Worm (Caenorhabditis elegans) whole organism, L4/young adult: ENCODE results near the gene ssna-1.

Source experiments
- W03F9.2 ChIP-seq: fragments of 150-350 bp; optimal IDR thresholded peaks from 2 replicates; lab custom pipeline; 2014; ENCODE audit warnings: missing biosample characterization, missing genetic modification characterization
- dao-5 ChIP-seq: sonication (generic microtip); optimal IDR thresholded peaks from 2 replicates; lab custom pipeline; 2016; ENCODE audit warnings: missing genotype, missing genetic modification characterization, moderate library complexity, missing compliant biosample characterization
- him-1 ChIP-seq: sonication (generic microtip); optimal IDR thresholded peaks from 2 replicates; lab custom pipeline; 2016; ENCODE audit warnings: missing genotype, missing genetic modification reagents, missing genetic modification characterization, missing compliant biosample characterization

The ssna-1 gene

DNA sequence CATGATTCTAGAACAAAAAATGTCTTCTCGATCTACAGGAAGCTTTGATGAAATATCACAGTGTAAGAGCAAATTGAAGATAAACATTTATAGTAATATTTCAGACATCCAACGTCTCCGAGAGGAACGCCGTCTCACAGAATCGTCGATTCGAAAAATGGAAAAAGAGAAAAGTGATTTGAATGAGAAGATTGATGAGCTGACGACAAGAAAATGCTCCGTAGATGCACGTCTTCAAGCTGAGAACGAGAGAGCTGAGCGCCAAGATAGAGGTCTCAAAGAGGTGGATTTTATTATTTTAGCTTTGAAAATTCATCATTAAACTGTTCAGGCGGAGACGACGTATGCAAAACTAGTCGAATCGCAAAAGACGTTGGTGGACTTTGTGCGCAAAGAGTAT lies at the start of gene ssna-1:
TSS of gene ssna-1 (plus strand) at position 12 of the 400 bp plus-strand sequence.
- no peak for TF ChIP-seq him-1
- no peak for TF ChIP-seq dao-5 (tag; lab: Kevin White, UChicago)
- no peak for TF ChIP-seq W03F9.2 (tag; lab: Kevin White, UChicago)

DNA sequence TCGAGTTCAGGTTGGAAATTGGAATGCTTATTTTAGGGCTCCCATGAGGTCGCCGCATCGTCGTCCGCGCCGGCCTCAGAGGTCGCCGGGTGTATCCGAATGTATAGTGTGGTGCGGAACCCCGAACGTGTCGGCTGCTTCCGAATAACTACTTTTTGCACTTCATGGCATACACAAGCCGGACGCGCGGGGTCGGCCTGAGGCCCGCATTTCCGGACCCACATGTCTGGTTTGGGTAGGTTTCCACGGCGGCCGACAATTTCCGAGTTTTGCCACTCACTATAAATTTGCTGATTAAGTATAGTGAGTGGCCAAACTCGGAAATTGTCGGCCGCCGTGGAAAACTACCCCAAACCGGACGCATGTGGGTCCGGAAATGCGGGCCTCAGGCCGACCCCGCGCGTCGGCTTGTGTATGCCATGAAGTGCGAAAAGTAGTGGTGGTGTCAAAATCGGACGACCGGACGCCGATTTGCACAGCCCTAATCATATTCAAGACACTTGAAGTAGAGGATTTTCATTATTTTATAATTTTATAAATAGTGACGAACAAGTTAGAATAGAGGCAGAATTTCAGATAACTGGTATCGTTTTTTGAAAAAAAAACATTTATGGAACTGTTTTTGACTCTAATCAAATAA lies 49.6 kb upstream of the ssna-1 start:
- TF ChIP-seq him-1 (no peak), dao-5 (tag; lab: Kevin White, UChicago) (no peak), W03F9.2 (tag; lab: Kevin White, UChicago) (no peak)

DNA sequence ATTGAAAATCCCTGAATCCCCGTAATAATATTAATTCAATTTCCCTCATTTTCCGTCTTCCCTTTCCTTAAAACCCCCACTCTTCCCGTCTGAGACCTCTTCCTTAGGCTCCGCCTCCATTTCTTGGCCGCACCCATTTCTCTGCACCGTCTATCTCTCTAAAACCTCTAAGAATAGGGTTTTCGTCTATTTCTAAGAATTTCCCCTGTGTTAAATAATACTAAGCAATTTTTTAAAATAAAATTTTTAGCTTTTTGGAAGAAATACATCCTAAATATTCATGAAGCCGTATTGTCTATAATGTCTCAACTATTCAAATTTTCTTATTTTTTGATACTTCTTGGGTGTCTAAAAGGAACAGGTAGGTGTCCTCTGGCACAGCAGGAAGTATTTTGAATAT lies 48.4 kb upstream of the ssna-1 start, which contains the start of gene cdh-8:
TSS of gene cdh-8 (plus strand) at position 301 of the 400 bp plus-strand sequence.
- TF ChIP-seq dao-5 (tag; lab: Kevin White, UChicago): no peak
- TF ChIP-seq him-1: no peak
- TF ChIP-seq W03F9.2 (tag; lab: Kevin White, UChicago): no peak

DNA sequence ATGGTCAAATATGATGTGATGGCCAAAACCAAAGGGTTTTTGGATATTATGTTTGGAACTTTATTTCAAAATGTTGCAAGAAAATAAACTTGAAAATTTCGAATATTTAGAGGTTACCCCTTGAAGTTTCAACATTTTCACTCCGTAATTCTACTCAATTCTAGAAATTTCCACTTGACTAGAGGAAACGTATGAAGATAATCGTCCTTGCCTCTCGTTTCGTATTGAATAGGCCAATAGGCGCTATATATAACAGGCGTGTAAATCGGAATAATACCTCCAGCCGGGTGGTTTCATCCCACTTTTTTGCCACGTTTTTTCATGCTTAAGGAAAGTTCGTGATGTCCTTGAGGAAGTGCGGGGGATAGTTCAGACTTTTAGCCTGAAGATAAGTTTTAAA lies 44.6 kb upstream of the ssna-1 start:
- TF ChIP-seq W03F9.2 (tag; lab: Kevin White, UChicago) (no peak), dao-5 (tag; lab: Kevin White, UChicago) (no peak), him-1 (no peak)

DNA sequence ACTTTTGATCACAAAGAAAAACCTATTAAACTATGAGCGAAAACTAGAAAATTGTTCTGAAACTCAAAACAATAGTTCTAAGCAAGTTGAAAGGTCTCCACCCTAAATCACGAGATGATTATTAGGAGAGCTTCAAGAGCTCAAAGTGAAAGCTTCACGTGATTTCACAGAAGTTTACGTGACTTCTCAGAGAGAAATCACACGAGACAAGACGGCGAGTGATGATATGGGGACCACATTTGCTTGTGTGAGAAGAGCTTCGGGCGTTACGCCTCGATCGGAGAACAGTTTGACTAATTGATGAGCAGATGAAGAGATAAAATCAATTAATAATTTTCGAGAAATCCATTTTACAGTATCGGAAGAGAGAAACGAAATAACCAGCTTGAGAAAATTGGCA lies 22.9 kb upstream of the ssna-1 start:
- TF ChIP-seq W03F9.2 (tag; lab: Kevin White, UChicago) (no peak), him-1 (no peak), dao-5 (tag; lab: Kevin White, UChicago) (no peak)

DNA sequence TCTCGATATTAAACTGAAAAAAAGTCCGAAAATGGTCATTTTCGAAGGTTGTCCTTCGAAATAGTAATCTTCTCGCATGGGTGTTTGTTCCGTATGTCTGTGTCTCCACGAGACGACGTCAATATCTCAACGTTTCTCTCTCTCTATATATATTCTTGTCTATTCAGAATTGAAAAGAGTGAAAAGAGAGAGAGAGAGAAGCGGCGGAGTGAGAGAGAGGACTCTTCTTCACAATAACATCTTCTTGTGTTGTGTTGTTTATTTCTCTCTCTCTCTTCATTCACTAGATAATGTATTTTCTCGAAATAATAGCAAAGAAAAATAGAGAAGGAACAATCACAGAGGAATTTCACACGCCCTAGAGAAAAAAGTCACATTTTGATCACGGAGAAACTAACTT lies 21.5 kb upstream of the ssna-1 start:
- TF ChIP-seq him-1 (no peak), dao-5 (tag; lab: Kevin White, UChicago) (no peak), W03F9.2 (tag; lab: Kevin White, UChicago) (no peak)

DNA sequence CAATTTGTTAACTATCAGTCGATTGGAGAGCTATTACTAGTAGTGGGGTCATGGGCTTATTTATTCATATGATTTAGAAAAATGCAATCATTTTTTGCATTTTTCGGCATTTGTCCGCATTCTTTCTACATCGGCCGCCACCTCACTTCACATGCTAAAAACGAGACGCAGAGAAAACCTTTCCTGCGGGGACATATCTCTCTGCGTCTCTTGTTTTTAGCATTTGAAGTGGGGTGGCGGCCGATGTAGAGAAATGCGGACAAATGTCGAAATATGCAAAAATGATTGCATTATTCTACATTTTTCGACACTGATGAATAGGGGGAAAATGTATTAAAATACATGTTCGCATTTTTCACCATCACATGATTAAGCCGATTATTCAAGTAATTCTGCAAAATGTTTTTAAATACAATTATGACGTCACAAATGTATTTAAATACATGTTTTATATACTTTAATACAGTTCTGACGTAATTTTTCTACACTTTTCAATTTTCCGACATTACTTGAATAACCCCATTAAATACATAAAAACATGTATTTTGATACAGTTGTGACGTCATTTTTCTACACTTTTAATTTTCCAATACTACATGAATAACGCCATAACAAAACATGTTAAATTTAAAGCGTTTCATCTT lies 15.6 kb upstream of the ssna-1 start:
- TF ChIP-seq dao-5 (tag; lab: Kevin White, UChicago) (no peak), him-1 (no peak), W03F9.2 (tag; lab: Kevin White, UChicago) (no peak)

DNA sequence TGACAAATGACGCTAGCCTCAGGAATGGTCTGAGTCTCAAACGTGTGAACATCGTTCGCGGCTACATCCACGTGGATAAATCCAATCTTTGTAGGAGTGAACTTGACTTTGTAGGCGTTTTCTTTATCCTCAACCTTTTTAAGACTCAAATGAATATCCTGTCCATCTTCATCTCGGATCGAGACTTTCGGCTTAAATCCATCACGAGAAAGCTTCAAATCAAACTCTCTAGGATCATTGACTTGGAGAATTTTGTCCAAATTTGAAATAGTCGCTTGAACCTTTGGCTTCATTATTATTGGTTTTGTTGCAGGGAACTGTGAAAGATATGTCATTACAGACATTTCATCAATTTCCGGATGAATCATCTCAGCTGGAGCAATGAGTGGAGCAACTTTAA lies 13.9 kb upstream of the ssna-1 start:
- TF ChIP-seq W03F9.2 (tag; lab: Kevin White, UChicago): no peak
- no peak for TF ChIP-seq dao-5 (tag; lab: Kevin White, UChicago)
- TF ChIP-seq him-1: no peak

DNA sequence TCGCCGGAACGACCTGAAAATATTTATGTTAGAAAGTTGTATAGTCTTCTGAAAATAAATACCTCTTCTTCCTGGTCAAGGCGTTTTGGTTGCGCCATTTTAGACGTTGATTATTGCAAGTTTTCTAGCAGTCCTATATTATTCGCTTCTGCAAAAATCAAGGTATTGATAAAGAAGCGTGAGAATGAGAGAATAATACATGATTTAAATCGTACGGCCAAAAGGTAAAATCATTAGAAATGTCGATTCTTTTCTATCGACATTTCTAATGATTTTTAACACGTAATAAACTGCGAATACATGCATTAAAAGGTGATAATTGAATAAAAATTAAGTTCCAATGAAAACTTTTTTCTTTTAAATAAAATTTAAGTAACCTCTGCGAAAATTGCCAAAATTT lies 12.0 kb upstream of the ssna-1 start, which contains the start of gene fln-1:
TSS of gene fln-1 (minus strand) at position 101 of the 400 bp plus-strand sequence.
- TF ChIP-seq W03F9.2 (tag; lab: Kevin White, UChicago): no peak

DNA sequence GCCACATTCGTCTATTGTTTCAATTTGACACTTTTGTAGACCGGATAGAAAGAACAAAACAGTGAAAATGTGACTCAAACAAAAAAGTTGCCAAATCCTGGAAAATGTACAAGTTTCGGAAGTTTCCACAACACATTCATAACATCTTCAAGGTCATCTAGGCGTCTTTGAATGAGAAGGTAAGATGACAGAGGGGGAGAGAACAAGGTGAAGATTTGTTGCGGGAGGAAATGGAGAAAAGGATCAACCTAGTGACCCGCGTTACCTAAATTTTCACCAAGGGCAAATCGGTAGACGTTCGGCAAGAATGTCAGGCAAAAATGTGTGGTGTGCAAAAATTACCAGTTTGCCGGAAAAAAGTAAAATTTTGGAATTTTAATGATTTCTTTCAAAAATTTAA lies 10.1 kb upstream of the ssna-1 start:
- TF ChIP-seq dao-5 (tag; lab: Kevin White, UChicago): no peak
- TF ChIP-seq W03F9.2 (tag; lab: Kevin White, UChicago): no peak
- no peak for TF ChIP-seq him-1

DNA sequence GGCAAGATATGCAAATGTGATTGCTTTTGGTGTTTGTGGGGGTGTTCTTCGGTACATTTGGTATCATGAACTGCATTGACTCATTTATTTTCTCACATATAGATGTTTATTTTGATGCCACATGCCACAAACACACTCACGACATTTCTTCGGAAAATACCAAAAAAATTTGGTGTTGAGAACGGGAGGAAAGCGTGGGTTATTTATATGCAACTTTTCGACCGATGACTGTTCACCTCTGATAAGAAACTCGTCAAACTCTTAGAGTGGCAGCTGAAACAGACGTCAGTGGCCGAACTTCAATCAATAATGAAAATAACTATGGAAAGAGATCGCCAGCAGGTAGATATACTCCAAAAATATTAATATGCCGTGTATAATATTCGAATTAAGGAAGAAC lies 9.5 kb upstream of the ssna-1 start:
- no peak for TF ChIP-seq dao-5 (tag; lab: Kevin White, UChicago)
- TF ChIP-seq him-1: no peak
- no peak for TF ChIP-seq W03F9.2 (tag; lab: Kevin White, UChicago)

DNA sequence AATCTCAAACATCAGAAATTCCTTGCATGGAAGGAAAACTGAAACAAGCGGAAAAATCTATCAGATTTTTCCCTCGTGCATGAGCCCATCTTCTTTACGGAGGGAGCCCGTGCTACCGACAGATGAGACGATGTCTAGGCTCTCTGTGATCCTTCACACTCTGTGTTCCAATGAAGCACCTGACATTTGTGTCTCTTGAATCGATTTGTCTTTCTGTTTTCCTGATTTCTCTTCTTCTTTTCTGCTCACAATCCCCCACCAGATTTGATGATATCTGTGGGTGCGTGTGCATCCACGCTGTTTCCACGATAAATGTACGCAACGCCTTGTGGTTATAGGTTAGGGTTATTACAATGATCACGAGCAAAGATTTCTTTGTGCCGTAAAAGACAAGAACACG lies 9.0 kb upstream of the ssna-1 start:
- TF ChIP-seq dao-5 (tag; lab: Kevin White, UChicago) (no peak), W03F9.2 (tag; lab: Kevin White, UChicago) (no peak), him-1 (no peak)

DNA sequence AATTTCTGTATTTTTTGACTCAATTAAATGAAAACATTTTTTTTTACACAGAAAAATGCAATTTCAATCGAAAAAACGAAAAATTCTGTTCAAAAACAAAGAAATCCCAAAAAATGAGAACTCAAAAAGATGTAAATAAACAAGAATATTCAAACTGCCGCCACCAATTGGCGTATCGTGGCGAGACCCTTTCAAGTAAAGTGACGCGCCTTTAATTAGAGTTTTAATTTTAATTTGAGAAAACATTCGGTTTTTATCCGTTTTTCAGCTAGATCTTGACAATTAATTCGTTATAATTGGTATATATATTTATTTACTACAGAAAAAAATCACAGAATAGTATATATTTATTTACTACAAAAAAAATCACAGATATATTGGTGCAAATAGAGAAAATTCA lies 8.3 kb upstream of the ssna-1 start:
- TF ChIP-seq W03F9.2 (tag; lab: Kevin White, UChicago): no peak
- no peak for TF ChIP-seq dao-5 (tag; lab: Kevin White, UChicago)
- TF ChIP-seq him-1: no peak

DNA sequence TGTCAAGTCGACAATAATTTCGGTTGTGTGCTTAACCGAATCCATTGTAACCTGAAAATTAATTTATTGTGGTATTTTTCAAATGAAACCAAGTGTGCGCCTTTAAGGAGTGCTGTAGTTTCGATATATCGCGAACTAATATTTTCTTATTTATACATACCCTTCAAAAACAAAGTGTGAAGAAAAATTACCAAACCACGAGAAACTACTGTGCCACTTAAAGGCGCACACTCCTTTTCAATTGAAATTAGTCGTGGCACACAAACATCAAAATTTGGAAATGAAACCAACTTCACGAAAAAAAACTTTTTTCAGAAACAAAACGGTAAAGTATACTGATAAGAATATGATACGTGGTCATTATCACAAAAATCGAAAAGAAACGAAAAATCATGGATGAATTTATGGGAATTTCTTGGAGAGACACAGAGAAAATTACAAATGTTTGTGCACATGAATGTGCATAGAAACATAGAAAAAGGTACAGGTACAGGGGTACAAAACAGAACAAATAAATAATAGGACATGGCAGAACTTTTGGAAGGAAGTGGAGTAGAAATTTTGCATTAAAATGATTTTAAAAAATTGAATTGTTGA lies 4.7 kb upstream of the ssna-1 start, which contains the start of gene spl-1:
TSS of gene spl-1 (minus strand) at position 51 of the 597 bp plus-strand sequence.
- TF ChIP-seq him-1 (no peak), dao-5 (tag; lab: Kevin White, UChicago) (no peak), W03F9.2 (tag; lab: Kevin White, UChicago) (no peak)
